Worm (Caenorhabditis elegans) whole organism, young adult: Measurements from ENCODE around the gene ncx-2.

Experiments used
- B0019.2 ChIP-seq: fragments of 200-800 bp; sonication (Bioruptor generic); conservative IDR thresholded peaks from 2 replicates; pipeline ENCODE4 v1.3.6; 2022; ENCODE audit warnings: missing genetic modification reagents, missing genetic modification characterization, missing compliant biosample characterization
- C06A6.2 ChIP-seq: fragments of 200-800 bp; sonication (Bioruptor generic); conservative IDR thresholded peaks from 2 replicates; pipeline ENCODE4 v1.3.6; 2022; ENCODE audit warnings: missing genetic modification characterization, missing compliant biosample characterization
- C17E4.6 ChIP-seq: fragments of 200-800 bp; sonication (Bioruptor generic); IDR thresholded peaks from 2 replicates; pipeline ENCODE4 v1.3.6; 2022; ENCODE audit warnings: missing genetic modification reagents, missing genetic modification characterization, missing compliant biosample characterization
- F23B12.7 ChIP-seq: sonication (generic microtip); optimal IDR thresholded peaks from 2 replicates; lab custom pipeline; 2017; ENCODE audit warnings: missing genetic modification characterization, mild to moderate bottlenecking, missing compliant biosample characterization, antibody characterized with exemption, moderate library complexity; ENCODE audit not compliant: insufficient read depth
- F49E8.2 ChIP-seq: sonication (generic microtip); optimal IDR thresholded peaks from 3 replicates; lab custom pipeline; 2017; ENCODE audit warnings: missing genetic modification characterization, mild to moderate bottlenecking, missing compliant biosample characterization, antibody characterized with exemption, moderate library complexity; ENCODE audit not compliant: insufficient read depth
- F55B11.4 ChIP-seq: sonication (generic microtip); optimal IDR thresholded peaks from 2 replicates; lab custom pipeline; 2016; ENCODE audit warnings: missing compliant biosample characterization, missing genetic modification characterization, borderline replicate concordance; ENCODE audit not compliant: insufficient read depth
- F57A8.1 ChIP-seq: fragments of 200-800 bp; sonication (Bioruptor generic); optimal IDR thresholded peaks from 2 replicates; lab custom pipeline; 2018; ENCODE audit warnings: mild to moderate bottlenecking, missing genetic modification characterization, moderate library complexity, missing compliant biosample characterization
- K12H6.12 ChIP-seq: fragments of 200-800 bp; sonication (Bioruptor generic); optimal IDR thresholded peaks from 2 replicates; lab custom pipeline; 2018; ENCODE audit warnings: mild to moderate bottlenecking, missing genetic modification characterization, missing compliant biosample characterization
- T26A5.8 ChIP-seq: sonication (generic microtip); optimal IDR thresholded peaks from 2 replicates; lab custom pipeline; 2016; ENCODE audit warnings: missing genetic modification characterization, missing compliant biosample characterization
- Y95B8A.8 ChIP-seq: fragments of 200-800 bp; sonication (Bioruptor generic); IDR thresholded peaks from 2 replicates; pipeline ENCODE4 v1.3.6; 2022; ENCODE audit warnings: missing genetic modification reagents, missing genetic modification characterization, missing compliant biosample characterization
- ZK185.1 ChIP-seq: sonication (generic microtip); optimal IDR thresholded peaks from 2 replicates; lab custom pipeline; 2016; ENCODE audit warnings: mild to moderate bottlenecking, missing genetic modification characterization, missing compliant biosample characterization; ENCODE audit not compliant: poor library complexity, severe bottlenecking
- athp-1 ChIP-seq: sonication (generic microtip); optimal IDR thresholded peaks from 2 replicates; lab custom pipeline; 2017; ENCODE audit warnings: mild to moderate bottlenecking, missing genetic modification characterization, missing compliant biosample characterization
- cebp-1 ChIP-seq, 2 experiments: fragments of 200-800 bp in 1 of 2; sonication (Bioruptor generic) in 1 of 2; sonication (generic microtip) in 1 of 2; IDR thresholded peaks in 1 of 2; optimal IDR thresholded peaks in 1 of 2; 2 replicates each; pipeline versions ENCODE4 v1.3.6 to Lab custom; 2017 to 2022; ENCODE audit warnings: missing compliant biosample characterization in 2 of 2, missing genetic modification characterization in 2 of 2, mild to moderate bottlenecking in 1 of 2, missing genetic modification reagents in 1 of 2, moderate library complexity in 1 of 2
- cebp-2 ChIP-seq: fragments of 200-800 bp; sonication (Bioruptor generic); IDR thresholded peaks from 2 replicates; pipeline ENCODE4 v1.3.6; 2022; ENCODE audit warnings: missing genetic modification characterization, missing compliant biosample characterization
- ceh-58 ChIP-seq: fragments of 200-800 bp; sonication (Bioruptor generic); IDR thresholded peaks from 2 replicates; pipeline ENCODE4 v1.3.6; 2022; ENCODE audit warnings: missing genetic modification characterization, missing compliant biosample characterization
- ceh-91 ChIP-seq: fragments of 200-800 bp; sonication (Bioruptor generic); IDR thresholded peaks from 2 replicates; pipeline ENCODE4 v1.3.6; 2022; ENCODE audit warnings: missing genetic modification reagents, missing genetic modification characterization, missing compliant biosample characterization
- chd-7 ChIP-seq: sonication (generic microtip); optimal IDR thresholded peaks from 2 replicates; lab custom pipeline; 2016; ENCODE audit warnings: mild to moderate bottlenecking, missing genetic modification characterization, moderate library complexity, missing compliant biosample characterization
- die-1 ChIP-seq: sonication (generic microtip); optimal IDR thresholded peaks from 2 replicates; lab custom pipeline; 2016; ENCODE audit warnings: missing genotype, mild to moderate bottlenecking, missing genetic modification characterization, missing compliant biosample characterization
- dpl-1 ChIP-seq: fragments of 150-350 bp; optimal IDR thresholded peaks from 2 replicates; lab custom pipeline; 2014; ENCODE audit warnings: missing biosample characterization, missing genetic modification reagents, missing genetic modification characterization
- egrh-3 ChIP-seq: fragments of 200-800 bp; sonication (Bioruptor generic); IDR thresholded peaks from 2 replicates; pipeline ENCODE4 v1.3.6; 2022; ENCODE audit warnings: missing genetic modification reagents, missing genetic modification characterization, missing compliant biosample characterization
- gei-17 ChIP-seq: fragments of 200-800 bp; sonication (Bioruptor generic); optimal IDR thresholded peaks from 2 replicates; lab custom pipeline; 2018; ENCODE audit warnings: mild to moderate bottlenecking, missing genetic modification characterization, missing compliant biosample characterization
- lin-35 ChIP-seq, 3 experiments: fragments of 150-350 bp in 2 of 3; sonication (generic microtip) in 1 of 3; optimal IDR thresholded peaks; 2 replicates each; lab custom pipeline; 2014 to 2018; ENCODE audit warnings: missing biosample characterization in 3 of 3, missing genetic modification characterization in 3 of 3, missing genetic modification reagents in 3 of 3
- lir-1 ChIP-seq: fragments of 200-800 bp; sonication (Bioruptor generic); conservative IDR thresholded peaks from 2 replicates; pipeline ENCODE4 v1.3.6; 2022; ENCODE audit warnings: missing genetic modification reagents, missing genetic modification characterization, missing compliant biosample characterization
- lsl-1 ChIP-seq: fragments of 200-800 bp; sonication (Bioruptor generic); optimal IDR thresholded peaks from 2 replicates; lab custom pipeline; 2018; ENCODE audit warnings: mild to moderate bottlenecking, missing genetic modification characterization, moderate library complexity, missing compliant biosample characterization
- madf-6 ChIP-seq: fragments of 200-800 bp; sonication (Bioruptor generic); IDR thresholded peaks from 2 replicates; pipeline ENCODE4 v1.3.6; 2022; ENCODE audit warnings: missing genetic modification reagents, missing genetic modification characterization, missing compliant biosample characterization
- madf-8 ChIP-seq: fragments of 200-800 bp; sonication (Bioruptor generic); conservative IDR thresholded peaks from 2 replicates; pipeline ENCODE4 v1.3.6; 2022; ENCODE audit warnings: missing genetic modification reagents, missing genetic modification characterization, missing compliant biosample characterization
- mxl-1 ChIP-seq: sonication (generic microtip); optimal IDR thresholded peaks from 2 replicates; lab custom pipeline; 2016; ENCODE audit warnings: missing genetic modification characterization, missing compliant biosample characterization
- nfyb-1 ChIP-seq: fragments of 200-800 bp; sonication (Bioruptor generic); IDR thresholded peaks from 2 replicates; pipeline ENCODE4 v1.3.6; 2022; ENCODE audit warnings: missing genetic modification reagents, missing genetic modification characterization, missing compliant biosample characterization
- rec-8 ChIP-seq, 2 experiments: sonication (generic microtip); optimal IDR thresholded peaks; 2 replicates each; lab custom pipeline; 2016; ENCODE audit warnings: mild to moderate bottlenecking in 2 of 2, missing genetic modification characterization in 2 of 2, missing genetic modification reagents in 2 of 2, missing genotype in 2 of 2, missing biosample characterization in 1 of 2, missing compliant biosample characterization in 1 of 2, moderate library complexity in 1 of 2
- repo-1 ChIP-seq: sonication (generic microtip); optimal IDR thresholded peaks from 2 replicates; lab custom pipeline; 2017; ENCODE audit warnings: mild to moderate bottlenecking, missing genetic modification characterization, missing compliant biosample characterization
- sdz-38 ChIP-seq: sonication (generic microtip); optimal IDR thresholded peaks from 2 replicates; lab custom pipeline; 2016; ENCODE audit warnings: missing genotype, missing genetic modification characterization, missing compliant biosample characterization
- tbx-9 ChIP-seq: sonication (generic microtip); optimal IDR thresholded peaks from 2 replicates; lab custom pipeline; 2016; ENCODE audit warnings: borderline replicate concordance, missing genetic modification characterization, inconsistent platforms, missing compliant biosample characterization
- tlf-1 ChIP-seq: fragments of 200-800 bp; sonication (Bioruptor generic); optimal IDR thresholded peaks from 2 replicates; lab custom pipeline; 2018; ENCODE audit warnings: mild to moderate bottlenecking, missing genetic modification characterization, missing compliant biosample characterization
- ztf-22 ChIP-seq: fragments of 200-800 bp; sonication (Bioruptor generic); optimal IDR thresholded peaks from 2 replicates; lab custom pipeline; 2018; ENCODE audit warnings: mild to moderate bottlenecking, missing genetic modification characterization, moderate library complexity, missing compliant biosample characterization
- ztf-25 ChIP-seq: fragments of 200-800 bp; sonication (Bioruptor generic); IDR thresholded peaks from 2 replicates; pipeline ENCODE4 v1.3.6; 2022; ENCODE audit warnings: missing genetic modification reagents, missing genetic modification characterization, missing compliant biosample characterization
- ztf-26 ChIP-seq: sonication (generic microtip); optimal IDR thresholded peaks from 2 replicates; lab custom pipeline; 2017; ENCODE audit warnings: missing genetic modification characterization, missing compliant biosample characterization
- ztf-3 ChIP-seq: fragments of 200-800 bp; sonication (Bioruptor generic); optimal IDR thresholded peaks from 2 replicates; lab custom pipeline; 2018; ENCODE audit warnings: mild to moderate bottlenecking, missing genetic modification characterization, missing compliant biosample characterization

The ncx-2 gene

DNA sequence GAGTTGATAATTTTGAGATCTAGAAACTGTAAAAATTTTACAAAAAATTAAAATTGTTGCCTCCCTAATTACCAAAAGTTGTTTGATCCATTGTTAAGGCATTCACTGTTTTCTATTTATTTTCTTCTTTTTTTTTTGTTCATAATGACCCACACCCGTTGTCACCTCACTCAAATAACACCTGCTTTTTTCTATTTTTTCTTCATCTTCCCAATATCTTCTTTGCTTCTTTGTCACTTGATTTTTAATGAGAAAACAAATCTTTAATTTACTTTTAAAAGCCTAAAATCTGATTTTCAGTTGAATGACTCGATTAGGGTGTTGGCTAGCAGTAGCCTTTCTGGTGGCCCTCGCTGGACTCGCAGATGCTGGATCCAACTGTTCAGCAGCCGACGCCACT is at the start of gene ncx-2:
ncx-2 (plus strand) TSS at position 301 of the 400 bp plus-strand sequence.
- TF ChIP-seq rec-8 (tag; optimal IDR thresholded peaks at IDR 0.05; lab: Kevin White, UChicago) (no peak), F55B11.4 (tag; lab: Kevin White, UChicago) (no peak), lin-35 (GFP tag; optimal IDR thresholded peaks at IDR 0.05; lab: Kevin White, UChicago) (no peak), cebp-1 (GFP tag; IDR thresholded peaks at IDR 0.05; lab: Robert Waterston, UW) (no peak), cebp-1 (tag; optimal IDR thresholded peaks at IDR 0.05; lab: Kevin White, UChicago) (no peak), cebp-2 (GFP tag; lab: Robert Waterston, UW) (no peak), ztf-22 (GFP tag; lab: Kevin White, UChicago) (no peak), die-1 (tag; lab: Kevin White, UChicago) (no peak), ztf-26 (tag; lab: Kevin White, UChicago) (no peak), nfyb-1 (GFP tag; lab: Robert Waterston, UW) (no peak), ceh-58 (no peak), gei-17 (no peak), egrh-3 (GFP tag; lab: Robert Waterston, UW) (no peak), F49E8.2 (tag; lab: Kevin White, UChicago) (no peak), K12H6.12 (no peak), Y95B8A.8 (GFP tag; lab: Robert Waterston, UW) (no peak), athp-1 (tag; lab: Kevin White, UChicago) (no peak), repo-1 (tag; lab: Kevin White, UChicago) (no peak), ceh-91 (no peak), madf-8 (GFP tag; lab: Robert Waterston, UW) (no peak)

DNA sequence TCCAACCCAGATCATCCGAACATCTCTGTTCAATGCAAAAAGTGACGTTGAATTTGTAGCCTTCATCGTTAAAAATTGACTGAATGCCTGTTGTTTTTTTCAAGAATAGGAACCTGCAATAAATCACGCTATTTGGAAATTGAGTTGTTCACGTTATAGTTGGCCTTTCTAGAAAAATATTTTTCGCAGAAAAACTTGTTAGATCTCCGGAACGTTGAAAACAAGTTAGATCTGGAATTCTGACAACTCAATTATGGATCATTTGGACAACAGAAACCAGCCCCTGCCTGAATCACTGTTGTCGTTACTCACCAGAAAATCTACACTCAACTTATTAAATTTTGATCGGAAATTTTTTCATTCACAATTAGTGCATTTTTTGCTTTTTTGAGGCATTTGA is 46.1 kb upstream of the ncx-2 start, which contains the start of gene srt-67:
srt-67 (minus strand) TSS at position 101 of the 400 bp plus-strand sequence.
- TF ChIP-seq B0019.2: no peak
- TF ChIP-seq tbx-9: no peak
- no peak for TF ChIP-seq madf-6 (GFP tag; lab: Robert Waterston, UW)
- no peak for TF ChIP-seq dpl-1 (GFP tag; lab: Kevin White, UChicago)
- TF ChIP-seq C17E4.6 (GFP tag; lab: Robert Waterston, UW): no peak
- no peak for TF ChIP-seq lsl-1 (GFP tag; lab: Kevin White, UChicago)
- TF ChIP-seq ZK185.1 (tag; lab: Kevin White, UChicago): no peak
- no peak for TF ChIP-seq mxl-1
- TF ChIP-seq C06A6.2: no peak

DNA sequence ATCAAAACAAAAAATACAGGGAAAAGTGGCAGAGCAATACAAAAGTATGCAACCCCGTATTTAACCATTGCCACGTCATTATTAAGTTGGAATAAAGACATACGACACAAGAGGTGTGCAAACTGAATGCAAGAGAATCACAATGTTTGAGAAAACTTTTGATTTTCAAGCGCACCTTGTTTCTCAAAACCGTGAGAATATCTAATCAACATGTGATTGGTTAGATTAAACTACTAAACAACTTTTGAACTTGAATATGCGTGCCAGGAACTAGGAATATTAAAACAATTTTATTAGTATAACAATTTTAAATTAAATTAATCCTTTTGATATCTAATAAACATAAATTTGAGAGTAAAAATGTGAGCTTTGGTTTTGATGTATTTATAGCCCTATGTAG is 44.0 kb upstream of the ncx-2 start, which contains the start of gene srt-70:
srt-70 (minus strand) TSS at position 101 of the 400 bp plus-strand sequence.
- TF ChIP-seq sdz-38: no peak
- TF ChIP-seq egrh-3 (GFP tag; lab: Robert Waterston, UW): no peak
- TF ChIP-seq F57A8.1 (GFP tag; lab: Kevin White, UChicago): no peak
- TF ChIP-seq cebp-2 (GFP tag; lab: Robert Waterston, UW): no peak
- no peak for TF ChIP-seq ztf-3 (GFP tag; lab: Kevin White, UChicago)
- TF ChIP-seq mxl-1: no peak
- no peak for TF ChIP-seq chd-7 (tag; lab: Kevin White, UChicago)
- no peak for TF ChIP-seq ztf-25 (GFP tag; lab: Robert Waterston, UW)
- no peak for TF ChIP-seq ceh-91

DNA sequence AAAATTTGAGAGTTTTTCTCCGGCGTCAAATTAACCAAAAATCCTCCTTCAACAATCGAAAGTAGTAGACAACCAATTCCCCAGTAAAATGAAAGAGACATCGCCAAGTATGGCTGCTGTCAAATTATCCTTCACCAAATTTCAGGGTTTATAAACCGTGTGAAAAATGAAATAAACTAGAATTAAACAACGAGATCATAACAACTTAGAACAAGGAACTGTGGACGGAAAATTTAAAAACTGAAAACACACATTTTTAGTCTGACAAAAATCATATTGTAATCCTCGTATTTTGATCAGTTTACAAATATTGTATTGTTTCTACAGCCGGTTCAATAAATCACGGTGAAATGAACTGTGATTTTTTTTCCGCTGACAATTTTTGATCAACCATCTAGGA is 40.5 kb upstream of the ncx-2 start, which contains the start of gene cest-30:
cest-30 (minus strand) TSS at position 101 of the 400 bp plus-strand sequence.
- TF ChIP-seq tlf-1 (GFP tag; lab: Kevin White, UChicago) (no peak), T26A5.8 (tag; lab: Kevin White, UChicago) (no peak), nfyb-1 (GFP tag; lab: Robert Waterston, UW) (no peak), F23B12.7 (tag; lab: Kevin White, UChicago) (no peak), ceh-58 (no peak), lir-1 (GFP tag; lab: Robert Waterston, UW) (no peak)
